Fruit fly (Drosophila melanogaster) whole organism, wandering third instar larva: ENCODE measurements around the gene Cpr78Ca.

Experiments used
- CG9705 ChIP-seq: fragments of 200-800 bp; sonication (Bioruptor generic); optimal IDR thresholded peaks from 2 replicates; lab custom pipeline; 2018; ENCODE audit warnings: missing biosample characterization, mild to moderate bottlenecking, missing genetic modification characterization
- Dfd ChIP-seq: fragments of >200 bp; optimal IDR thresholded peaks from 2 replicates; lab custom pipeline; 2017; ENCODE audit warnings: missing biosample characterization, missing genetic modification characterization
- GATAd ChIP-seq: sonication (Bioruptor generic); optimal IDR thresholded peaks from 2 replicates; lab custom pipeline; 2016; ENCODE audit warnings: missing biosample characterization, missing genetic modification characterization
- Hr78 ChIP-seq: fragments of >200 bp; optimal IDR thresholded peaks from 2 replicates; lab custom pipeline; 2017; ENCODE audit warnings: missing biosample characterization, missing genetic modification characterization
- Hr83 ChIP-seq: fragments of 200-300 bp; sonication (Bioruptor generic); optimal IDR thresholded peaks from 2 replicates; lab custom pipeline; 2016; ENCODE audit warnings: missing biosample characterization, mild to moderate bottlenecking, missing genetic modification characterization, moderate library complexity; ENCODE audit not compliant: poor library complexity, severe bottlenecking
- Jra ChIP-seq: sonication (Bioruptor generic); optimal IDR thresholded peaks from 2 replicates; lab custom pipeline; 2016; ENCODE audit warnings: missing biosample characterization, missing genetic modification characterization
- Vsx2 ChIP-seq: fragments of 200-300, 225-300 bp; sonication (Bioruptor generic); optimal IDR thresholded peaks from 2 replicates; lab custom pipeline; 2018; ENCODE audit warnings: missing biosample characterization, missing genetic modification characterization; ENCODE audit not compliant: partially characterized antibody
- brk ChIP-seq: fragments of 200-800 bp; sonication (Bioruptor generic); optimal IDR thresholded peaks from 2 replicates; lab custom pipeline; 2016; ENCODE audit warnings: missing biosample characterization, mild to moderate bottlenecking, missing genetic modification characterization
- dl ChIP-seq, 2 experiments: fragments of 175-275, 200-275 bp in 1 of 2; fragments of 200-275 bp in 1 of 2; sonication (Bioruptor generic); optimal IDR thresholded peaks; lab custom pipeline; 2018; ENCODE audit warnings: mild to moderate bottlenecking in 2 of 2, missing biosample characterization in 2 of 2, missing genetic modification characterization in 2 of 2, moderate library complexity in 2 of 2; ENCODE audit not compliant: partially characterized antibody in 2 of 2, insufficient read depth in 1 of 2
- foxo ChIP-seq, 2 experiments: fragments of 200-800 bp; sonication (Bioruptor generic); optimal IDR thresholded peaks; 2 replicates in 1 of 2; 3 replicates in 1 of 2; lab custom pipeline; 2016 to 2017; ENCODE audit warnings: missing biosample characterization in 2 of 2, missing genetic modification characterization in 2 of 2
- lola ChIP-seq: fragments of >200 bp; optimal IDR thresholded peaks from 2 replicates; lab custom pipeline; 2017; ENCODE audit warnings: missing biosample characterization, missing genetic modification characterization

dm6 chr3L:21290336-21290735, 2.3 kb downstream of the Cpr78Ca start:
- TF ChIP-seq brk (no peak), dl (GFP tag; optimal IDR thresholded peaks at IDR 0.05; lab: Kevin White, UChicago; ENCODE audit: insufficient read depth in 1 of 2, partially characterized antibody in 2 of 2) (no peak), GATAd (GFP tag; lab: Kevin White, UChicago) (no peak), Vsx2 (GFP tag; lab: Kevin White, UChicago) (no peak), Dfd (GFP tag; lab: Kevin White, UChicago) (no peak), lola (GFP tag; lab: Kevin White, UChicago) (no peak), Jra (GFP tag; lab: Kevin White, UChicago) (no peak), foxo (GFP tag; optimal IDR thresholded peaks at IDR 0.05; lab: Kevin White, UChicago) (no peak), CG9705 (GFP tag; lab: Kevin White, UChicago) (no peak), Hr78 (GFP tag; lab: Kevin White, UChicago) (no peak), Hr83 (GFP tag; lab: Kevin White, UChicago) (no peak)
